Worm (Caenorhabditis elegans) whole organism, late embryonic: Measurements from ENCODE around the gene ZK218.4.

Source experiments
- K02D7.2 ChIP-seq: sonication (generic microtip); optimal IDR thresholded peaks from 2 replicates; lab custom pipeline; 2017; ENCODE audit warnings: mild to moderate bottlenecking, missing genetic modification characterization, missing compliant biosample characterization
- K09A11.1 ChIP-seq: sonication (generic microtip); optimal IDR thresholded peaks from 2 replicates; lab custom pipeline; 2017; ENCODE audit warnings: antibody characterized with exemption, mild to moderate bottlenecking, missing genetic modification characterization, missing compliant biosample characterization; ENCODE audit not compliant: insufficient read depth
- Y22D7AL.16 ChIP-seq: sonication (generic microtip); optimal IDR thresholded peaks from 2 replicates; lab custom pipeline; 2016; ENCODE audit warnings: missing genetic modification characterization, missing compliant biosample characterization
- ahr-1 ChIP-seq: sonication (generic microtip); optimal IDR thresholded peaks from 2 replicates; lab custom pipeline; 2016; ENCODE audit warnings: missing genetic modification characterization, missing compliant biosample characterization
- ama-1 ChIP-seq: fragments of 150-350 bp; optimal IDR thresholded peaks from 2 replicates; lab custom pipeline; 2014
- ceh-19 ChIP-seq: fragments of 200-800 bp; sonication (Bioruptor generic); optimal IDR thresholded peaks from 2 replicates; lab custom pipeline; 2018; ENCODE audit warnings: mild to moderate bottlenecking, missing genetic modification characterization, missing compliant biosample characterization
- ceh-22 ChIP-seq: sonication (generic microtip); optimal IDR thresholded peaks from 2 replicates; lab custom pipeline; 2017; ENCODE audit warnings: missing biosample characterization, missing genetic modification characterization
- ceh-9 ChIP-seq: sonication (generic microtip); optimal IDR thresholded peaks from 2 replicates; lab custom pipeline; 2016; ENCODE audit warnings: mild to moderate bottlenecking, missing genetic modification characterization, inconsistent platforms, missing compliant biosample characterization
- che-1 ChIP-seq: sonication (generic microtip); optimal IDR thresholded peaks from 2 replicates; lab custom pipeline; 2016; ENCODE audit warnings: mild to moderate bottlenecking, missing genetic modification characterization, missing compliant biosample characterization
- dve-1 ChIP-seq: sonication (generic microtip); optimal IDR thresholded peaks from 2 replicates; lab custom pipeline; 2017; ENCODE audit warnings: antibody characterized with exemption, mild to moderate bottlenecking, missing genetic modification characterization, missing compliant biosample characterization
- elt-2 ChIP-seq: sonication (generic microtip); optimal IDR thresholded peaks from 2 replicates; lab custom pipeline; 2016; ENCODE audit warnings: missing genetic modification reagents, missing genetic modification characterization, missing compliant biosample characterization
- elt-4 ChIP-seq: sonication (generic microtip); optimal IDR thresholded peaks from 2 replicates; lab custom pipeline; 2016; ENCODE audit warnings: missing genetic modification characterization, missing compliant biosample characterization
- ets-4 ChIP-seq: sonication (generic microtip); optimal IDR thresholded peaks from 2 replicates; lab custom pipeline; 2016; ENCODE audit warnings: missing genetic modification characterization, missing compliant biosample characterization
- eyg-1 ChIP-seq: sonication (generic microtip); optimal IDR thresholded peaks from 2 replicates; lab custom pipeline; 2016; ENCODE audit warnings: missing genotype, missing genetic modification characterization, missing compliant biosample characterization
- fax-1 ChIP-seq: sonication (generic microtip); optimal IDR thresholded peaks from 2 replicates; lab custom pipeline; 2016; ENCODE audit warnings: missing genotype, missing genetic modification characterization, missing compliant biosample characterization
- fkh-10 ChIP-seq: fragments of 150-350 bp; optimal IDR thresholded peaks from 2 replicates; lab custom pipeline; 2014; ENCODE audit warnings: missing biosample characterization, missing genetic modification reagents, missing genetic modification characterization
- fkh-6 ChIP-seq: sonication (generic microtip); optimal IDR thresholded peaks from 2 replicates; lab custom pipeline; 2016; ENCODE audit warnings: missing genetic modification characterization, missing compliant biosample characterization
- gmeb-2 ChIP-seq: sonication (generic microtip); optimal IDR thresholded peaks from 2 replicates; lab custom pipeline; 2016; ENCODE audit warnings: missing genetic modification characterization, inconsistent platforms, missing compliant biosample characterization
- hlh-15 ChIP-seq: sonication (generic microtip); optimal IDR thresholded peaks from 2 replicates; lab custom pipeline; 2016; ENCODE audit warnings: missing genetic modification characterization, missing compliant biosample characterization
- hlh-30 ChIP-seq: sonication (generic microtip); optimal IDR thresholded peaks from 2 replicates; lab custom pipeline; 2017; ENCODE audit warnings: antibody characterized with exemption, missing genetic modification characterization, missing compliant biosample characterization; ENCODE audit not compliant: insufficient read depth
- hlh-6 ChIP-seq: sonication (generic microtip); optimal IDR thresholded peaks from 2 replicates; lab custom pipeline; 2016; ENCODE audit warnings: missing genotype, missing genetic modification characterization, missing compliant biosample characterization
- lin-11 ChIP-seq: fragments of 200-800 bp; sonication (Bioruptor generic); optimal IDR thresholded peaks from 2 replicates; lab custom pipeline; 2018; ENCODE audit warnings: mild to moderate bottlenecking, missing genetic modification characterization, missing compliant biosample characterization
- madf-2 ChIP-seq: sonication (generic microtip); optimal IDR thresholded peaks from 2 replicates; lab custom pipeline; 2017; ENCODE audit warnings: missing genetic modification characterization, missing compliant biosample characterization
- mec-3 ChIP-seq: sonication (generic microtip); optimal IDR thresholded peaks from 2 replicates; lab custom pipeline; 2016; ENCODE audit warnings: borderline replicate concordance, missing genetic modification characterization, missing compliant biosample characterization
- nhr-232 ChIP-seq: sonication (generic microtip); optimal IDR thresholded peaks from 2 replicates; lab custom pipeline; 2016; ENCODE audit warnings: missing genetic modification characterization, missing compliant biosample characterization
- npax-4 ChIP-seq: sonication (generic microtip); optimal IDR thresholded peaks from 2 replicates; lab custom pipeline; 2016; ENCODE audit warnings: missing genetic modification characterization, missing compliant biosample characterization
- pag-3 ChIP-seq: sonication (generic microtip); optimal IDR thresholded peaks from 2 replicates; lab custom pipeline; 2016; ENCODE audit warnings: missing compliant biosample characterization, missing genetic modification characterization, borderline replicate concordance
- pax-1 ChIP-seq: fragments of 150-350 bp; optimal IDR thresholded peaks from 2 replicates; lab custom pipeline; 2014; ENCODE audit warnings: missing biosample characterization, missing genetic modification characterization
- pha-2 ChIP-seq: sonication (generic microtip); optimal IDR thresholded peaks from 2 replicates; lab custom pipeline; 2017; ENCODE audit warnings: mild to moderate bottlenecking, missing genetic modification characterization, missing compliant biosample characterization
- pha-4 ChIP-seq: fragments of 150-350 bp; optimal IDR thresholded peaks from 2 replicates; lab custom pipeline; 2018; ENCODE audit warnings: missing biosample characterization, missing genetic modification reagents, missing genetic modification characterization
- pros-1 ChIP-seq: fragments of 150-350 bp; optimal IDR thresholded peaks from 2 replicates; lab custom pipeline; 2014; ENCODE audit warnings: missing biosample characterization, missing genetic modification reagents, missing genetic modification characterization
- rnt-1 ChIP-seq: sonication (generic microtip); optimal IDR thresholded peaks from 2 replicates; lab custom pipeline; 2016; ENCODE audit warnings: missing genetic modification characterization, missing compliant biosample characterization
- sdc-2 ChIP-seq: sonication (generic microtip); optimal IDR thresholded peaks from 2 replicates; lab custom pipeline; 2016; ENCODE audit warnings: missing genotype, missing genetic modification characterization, missing compliant biosample characterization
- sox-2 ChIP-seq: fragments of 200-800 bp; sonication (Bioruptor generic); IDR thresholded peaks from 2 replicates; pipeline ENCODE4 v1.3.6; 2022; ENCODE audit warnings: missing genetic modification reagents, missing genetic modification characterization, missing compliant biosample characterization
- sox-4 ChIP-seq: sonication (generic microtip); optimal IDR thresholded peaks from 2 replicates; lab custom pipeline; 2017; ENCODE audit warnings: mild to moderate bottlenecking, missing genetic modification characterization, inconsistent platforms, missing compliant biosample characterization
- tbx-2 ChIP-seq: sonication (generic microtip); optimal IDR thresholded peaks from 2 replicates; lab custom pipeline; 2016; ENCODE audit warnings: missing genetic modification characterization, missing compliant biosample characterization
- tbx-7 ChIP-seq: sonication (generic microtip); optimal IDR thresholded peaks from 2 replicates; lab custom pipeline; 2016; ENCODE audit warnings: missing genotype, missing genetic modification characterization, missing compliant biosample characterization
- ttx-3 ChIP-seq: sonication (generic microtip); optimal IDR thresholded peaks from 2 replicates; lab custom pipeline; 2016; ENCODE audit warnings: missing genetic modification reagents, missing genetic modification characterization, missing compliant biosample characterization
- unc-42 ChIP-seq: sonication (generic microtip); optimal IDR thresholded peaks from 2 replicates; lab custom pipeline; 2016; ENCODE audit warnings: missing genotype, missing genetic modification characterization, missing compliant biosample characterization
- unc-86 ChIP-seq: sonication (generic microtip); optimal IDR thresholded peaks from 2 replicates; lab custom pipeline; 2016; ENCODE audit warnings: missing genetic modification characterization, missing compliant biosample characterization
- zip-5 ChIP-seq: sonication (generic microtip); optimal IDR thresholded peaks from 2 replicates; lab custom pipeline; 2016; ENCODE audit warnings: missing genetic modification characterization, missing compliant biosample characterization
- ztf-16 ChIP-seq: sonication (generic microtip); optimal IDR thresholded peaks from 2 replicates; lab custom pipeline; 2017; ENCODE audit warnings: missing genetic modification characterization, missing compliant biosample characterization

Gene ZK218.4

DNA sequence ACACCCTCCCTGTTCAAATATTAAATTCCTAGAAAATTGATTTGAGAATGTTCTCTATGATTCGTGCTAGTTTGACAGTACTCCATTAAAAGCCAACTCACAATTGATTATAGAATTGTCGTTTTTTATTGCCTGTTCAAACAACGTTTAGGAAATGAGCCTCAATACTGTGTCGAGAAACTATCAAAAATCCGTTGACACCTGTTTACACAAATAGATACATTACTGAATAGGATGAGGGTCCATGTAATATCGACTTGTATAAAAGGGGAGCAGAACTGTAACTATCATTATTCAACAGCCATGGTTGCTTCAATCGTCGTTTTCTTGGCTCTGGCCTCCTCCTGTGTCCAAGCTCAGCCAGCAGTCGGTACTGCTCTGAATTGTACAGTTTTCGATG, 2.2 kb downstream of the ZK218.4 start, which contains the start of gene ZK218.5:
ZK218.5 (plus strand) TSS at position 301 of the 400 bp plus-strand sequence.
- TF ChIP-seq ztf-16 (no peak), dve-1 (no peak), rnt-1 (tag; lab: Kevin White, UChicago) (no peak), hlh-6 (tag; lab: Kevin White, UChicago) (no peak), unc-42 (tag; lab: Kevin White, UChicago) (no peak), pros-1 (tag; lab: Kevin White, UChicago) (no peak), K02D7.2 (no peak), ceh-19 (GFP tag; lab: Kevin White, UChicago) (no peak), ceh-9 (tag; lab: Kevin White, UChicago) (no peak), ttx-3 (tag; lab: Kevin White, UChicago) (no peak), ceh-22 (tag; lab: Kevin White, UChicago) (no peak), tbx-7 (tag; lab: Kevin White, UChicago) (no peak), ahr-1 (tag; lab: Kevin White, UChicago) (no peak), hlh-15 (tag; lab: Kevin White, UChicago) (no peak), unc-86 (tag; lab: Kevin White, UChicago) (no peak), pax-1 (tag; lab: Kevin White, UChicago) (no peak), che-1 (no peak)

DNA sequence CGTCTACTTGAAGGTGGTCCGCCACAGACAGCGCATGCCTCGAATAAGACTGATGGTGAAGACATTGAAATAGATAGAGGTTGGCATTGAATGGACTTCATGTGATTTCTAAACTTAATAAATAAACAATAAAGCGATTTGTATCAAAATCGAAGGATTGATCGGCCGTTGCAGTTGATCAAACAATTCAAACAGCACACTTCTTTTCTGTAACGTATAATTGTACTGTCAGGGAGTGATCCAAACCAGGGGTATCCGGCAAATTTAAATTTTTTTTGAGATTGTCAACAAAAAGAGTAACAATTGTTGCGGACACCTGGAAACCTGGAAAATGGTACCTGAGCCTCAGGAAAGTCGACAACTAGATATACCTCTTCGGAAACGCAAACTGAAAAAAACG, 5.9 kb downstream of the ZK218.4 start, which contains the start of gene nhr-248:
nhr-248 (minus strand) TSS at position 101 of the 400 bp plus-strand sequence.
- no peak for TF ChIP-seq pros-1 (tag; lab: Kevin White, UChicago)
- TF ChIP-seq tbx-2 = no peak
- no peak for TF ChIP-seq madf-2 (tag; lab: Kevin White, UChicago)

DNA sequence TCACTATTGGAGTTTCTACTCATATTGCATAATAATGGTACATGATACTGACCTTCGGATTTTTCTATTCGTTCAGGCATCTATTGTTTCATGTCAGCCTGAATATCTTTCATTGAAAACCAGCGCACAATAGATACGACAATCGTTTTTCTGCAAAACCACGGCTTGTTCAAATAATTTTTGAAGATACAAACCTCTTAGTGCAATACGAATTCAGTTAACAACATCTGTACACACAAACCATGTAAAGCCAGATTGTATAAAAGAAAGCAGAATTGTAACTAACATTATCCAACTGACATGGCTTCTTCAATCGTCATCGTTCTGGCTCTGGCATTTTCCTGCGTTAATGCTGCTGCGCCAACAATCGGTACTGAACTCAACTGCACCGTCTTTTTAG, 6.8 kb downstream of the ZK218.4 start, which contains the start of gene ZK218.7:
ZK218.7 (plus strand) TSS at position 301 of the 400 bp plus-strand sequence.
- no peak for TF ChIP-seq lin-11
- TF ChIP-seq gmeb-2 (tag; lab: Kevin White, UChicago) = no peak
- TF ChIP-seq ama-1 (lab: Kevin White, UChicago) = no peak
- no peak for TF ChIP-seq che-1
- no peak for TF ChIP-seq pros-1 (tag; lab: Kevin White, UChicago)
- TF ChIP-seq zip-5 (tag; lab: Kevin White, UChicago) = no peak
- no peak for TF ChIP-seq ceh-9 (tag; lab: Kevin White, UChicago)
- no peak for TF ChIP-seq nhr-232 (tag; lab: Kevin White, UChicago)
- TF ChIP-seq dve-1 = no peak
- no peak for TF ChIP-seq eyg-1 (tag; lab: Kevin White, UChicago)
- no peak for TF ChIP-seq fkh-6 (tag; lab: Kevin White, UChicago)
- no peak for TF ChIP-seq npax-4 (tag; lab: Kevin White, UChicago)
- no peak for TF ChIP-seq ceh-22 (tag; lab: Kevin White, UChicago)
- no peak for TF ChIP-seq pha-2 (tag; lab: Kevin White, UChicago)
- TF ChIP-seq tbx-2 = no peak
- no peak for TF ChIP-seq Y22D7AL.16 (tag; lab: Kevin White, UChicago)

DNA sequence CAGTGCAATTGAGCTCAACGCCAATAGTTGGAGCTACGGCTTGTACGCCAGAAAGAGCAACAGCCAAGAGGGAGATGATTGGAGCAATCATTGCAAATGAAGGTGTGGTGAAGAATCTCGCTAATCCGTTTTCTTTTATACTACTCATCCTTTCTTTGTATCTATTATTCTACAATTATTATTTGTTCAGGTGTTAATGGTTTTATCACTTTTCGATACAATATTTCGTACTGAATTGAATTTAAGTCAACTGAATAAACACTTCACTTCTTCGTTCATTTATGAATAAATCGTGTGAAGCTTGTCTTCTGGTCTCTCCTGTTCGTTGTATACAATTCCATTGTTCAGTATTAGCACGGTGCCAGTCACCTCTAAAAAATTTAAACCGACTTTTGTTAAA, 9.7 kb downstream of the ZK218.4 start, which contains the start of gene ZK218.11:
ZK218.11 (minus strand) TSS at position 101 of the 400 bp plus-strand sequence.
- TF ChIP-seq mec-3 (tag; lab: Kevin White, UChicago) = no peak
- no peak for TF ChIP-seq fkh-10
- no peak for TF ChIP-seq ets-4 (tag; lab: Kevin White, UChicago)
- TF ChIP-seq elt-2 (tag; lab: Kevin White, UChicago) = no peak
- TF ChIP-seq lin-11 = no peak
- TF ChIP-seq sox-2 (GFP tag; lab: Robert Waterston, UW) = no peak
- TF ChIP-seq rnt-1 (tag; lab: Kevin White, UChicago) = no peak
- TF ChIP-seq sox-4 (tag; lab: Kevin White, UChicago) = no peak
- TF ChIP-seq fax-1 = no peak
- TF ChIP-seq sdc-2 = no peak
- no peak for TF ChIP-seq Y22D7AL.16 (tag; lab: Kevin White, UChicago)
- TF ChIP-seq pag-3 (tag; lab: Kevin White, UChicago) = no peak
- TF ChIP-seq hlh-30 (tag; lab: Kevin White, UChicago) = no peak
- TF ChIP-seq K09A11.1 = no peak
- no peak for TF ChIP-seq elt-4
- TF ChIP-seq ceh-9 (tag; lab: Kevin White, UChicago) = no peak
- no peak for TF ChIP-seq hlh-6 (tag; lab: Kevin White, UChicago)
- TF ChIP-seq eyg-1 (tag; lab: Kevin White, UChicago) = no peak
- TF ChIP-seq pha-4 (tag; lab: Kevin White, UChicago) = no peak
- TF ChIP-seq K02D7.2 = no peak
